Fruit fly (Drosophila melanogaster) whole organism, embryonic: ENCODE results near the gene CG4218.

Experiments used
- CG10274 ChIP-seq: fragments of 200-800 bp; sonication (Bioruptor generic); optimal IDR thresholded peaks from 3 replicates; lab custom pipeline; 2017; ENCODE audit warnings: missing biosample characterization, mild to moderate bottlenecking, missing genetic modification characterization
- CG11247 ChIP-seq: fragments of 200-800 bp; sonication (Bioruptor generic); IDR thresholded peaks from 2 replicates; pipeline ENCODE4 v1.3.6; 2022; ENCODE audit warnings: missing biosample characterization, missing genetic modification characterization
- CG11560 ChIP-seq: fragments of 200-800 bp; sonication (Bioruptor generic); IDR thresholded peaks from 3 replicates; pipeline ENCODE4 v1.3.6; 2022; ENCODE audit warnings: missing biosample characterization, missing genetic modification characterization
- CG12659 ChIP-seq: fragments of 200-800 bp; sonication (Bioruptor generic); optimal IDR thresholded peaks from 3 replicates; lab custom pipeline; 2017; ENCODE audit warnings: mild to moderate bottlenecking, missing biosample characterization, missing genetic modification reagents, missing genetic modification characterization
- CG13775 ChIP-seq: fragments of 200-800 bp; sonication (Bioruptor generic); optimal IDR thresholded peaks from 3 replicates; lab custom pipeline; 2017; ENCODE audit warnings: missing biosample characterization, mild to moderate bottlenecking, missing genetic modification characterization
- CG14050 ChIP-seq: fragments of 200-800 bp; sonication (Bioruptor generic); IDR thresholded peaks from 3 replicates; pipeline ENCODE4 v1.3.6; 2022; ENCODE audit warnings: missing biosample characterization, missing genetic modification characterization
- CG15514 ChIP-seq: fragments of 200-800 bp; sonication (Bioruptor generic); optimal IDR thresholded peaks from 3 replicates; lab custom pipeline; 2017; ENCODE audit warnings: missing biosample characterization, missing genetic modification characterization, mild to moderate bottlenecking, moderate library complexity, missing genetic modification reagents
- CG16813 ChIP-seq: fragments of 200-800 bp; sonication (Bioruptor generic); IDR thresholded peaks from 3 replicates; pipeline ENCODE4 v1.3.6; 2022; ENCODE audit warnings: missing biosample characterization, missing genetic modification characterization; ENCODE audit not compliant: partially characterized antibody
- CG17328 ChIP-seq: fragments of 200-800 bp; sonication (Bioruptor generic); IDR thresholded peaks from 2 replicates; pipeline ENCODE4 v1.3.6; 2022; ENCODE audit warnings: missing biosample characterization, missing genetic modification characterization
- CG17385 ChIP-seq: fragments of 200-800 bp; sonication (Bioruptor generic); optimal IDR thresholded peaks from 3 replicates; lab custom pipeline; 2018; ENCODE audit warnings: missing biosample characterization, mild to moderate bottlenecking, missing genetic modification characterization
- CG18011 ChIP-seq: fragments of 200-800 bp; sonication (Bioruptor generic); optimal IDR thresholded peaks from 2 replicates; lab custom pipeline; 2017; ENCODE audit warnings: missing biosample characterization, missing genetic modification characterization, mild to moderate bottlenecking, moderate library complexity, missing genotype
- CG30403 ChIP-seq: fragments of 200-800 bp; sonication (Bioruptor generic); optimal IDR thresholded peaks from 3 replicates; lab custom pipeline; 2016; ENCODE audit warnings: missing biosample characterization, missing genetic modification characterization
- CG31388 ChIP-seq: fragments of 200-800 bp; sonication (Bioruptor generic); optimal IDR thresholded peaks from 2 replicates; lab custom pipeline; 2016; ENCODE audit warnings: missing biosample characterization, missing genetic modification characterization
- CG5180 ChIP-seq: fragments of 200-800 bp; sonication (Bioruptor generic); optimal IDR thresholded peaks from 3 replicates; lab custom pipeline; 2017; ENCODE audit warnings: missing biosample characterization, missing genetic modification characterization, mild to moderate bottlenecking, moderate library complexity, missing genetic modification reagents
- CG9437 ChIP-seq: fragments of 200-800 bp; sonication (Bioruptor generic); optimal IDR thresholded peaks from 2 replicates; lab custom pipeline; 2018; ENCODE audit warnings: missing biosample characterization, mild to moderate bottlenecking, missing genetic modification characterization
- CG9727 ChIP-seq: fragments of 200-800 bp; sonication (Bioruptor generic); optimal IDR thresholded peaks from 3 replicates; lab custom pipeline; 2017; ENCODE audit warnings: missing biosample characterization, mild to moderate bottlenecking, missing genetic modification characterization
- Dfd ChIP-seq, 2 experiments: fragments of >200 bp; optimal IDR thresholded peaks; 2 replicates each; lab custom pipeline; 2017; ENCODE audit warnings: missing biosample characterization in 2 of 2, missing genetic modification characterization in 2 of 2
- Drgx ChIP-seq: fragments of 200-800 bp; sonication (Bioruptor generic); IDR thresholded peaks from 2 replicates; pipeline ENCODE4 v1.3.6; 2022; ENCODE audit warnings: missing biosample characterization, missing genetic modification characterization
- Ets97D ChIP-seq: fragments of 200-800 bp; sonication (Bioruptor generic); optimal IDR thresholded peaks from 3 replicates; lab custom pipeline; 2016; ENCODE audit warnings: missing biosample characterization, missing genetic modification characterization
- Gug ChIP-seq: fragments of 200-800 bp; sonication (Bioruptor generic); IDR thresholded peaks from 4 replicates; pipeline ENCODE4 v1.3.6; 2022; ENCODE audit warnings: missing biosample characterization, missing genetic modification characterization
- Hey ChIP-seq: fragments of 200-800 bp; sonication (Bioruptor generic); optimal IDR thresholded peaks from 3 replicates; lab custom pipeline; 2018; ENCODE audit warnings: missing biosample characterization, mild to moderate bottlenecking, missing genetic modification characterization
- HmgZ ChIP-seq: fragments of 200-800 bp; sonication (Bioruptor generic); optimal IDR thresholded peaks from 2 replicates; lab custom pipeline; 2018; ENCODE audit warnings: missing biosample characterization, mild to moderate bottlenecking, missing genetic modification characterization
- Hr51 ChIP-seq, 2 experiments: fragments of 200-800 bp; sonication (Bioruptor generic); optimal IDR thresholded peaks; 2 replicates in 1 of 2; 3 replicates in 1 of 2; lab custom pipeline; 2016 to 2018; ENCODE audit warnings: missing biosample characterization in 2 of 2, missing genetic modification characterization in 2 of 2, mild to moderate bottlenecking in 1 of 2, moderate library complexity in 1 of 2
- Lim3 ChIP-seq: fragments of 200-800 bp; sonication (Bioruptor generic); IDR thresholded peaks from 2 replicates; pipeline ENCODE4 v1.3.6; 2022; ENCODE audit warnings: missing biosample characterization, missing genetic modification characterization
- Lpt ChIP-seq: fragments of >200 bp; optimal IDR thresholded peaks from 2 replicates; lab custom pipeline; 2018; ENCODE audit warnings: missing biosample characterization, missing genetic modification characterization
- Opbp ChIP-seq: fragments of 200-800 bp; sonication (Bioruptor generic); IDR thresholded peaks from 3 replicates; pipeline ENCODE4 v1.3.6; 2022; ENCODE audit warnings: missing biosample characterization, missing genetic modification characterization; ENCODE audit not compliant: partially characterized antibody
- Ptx1 ChIP-seq: fragments of 200-800 bp; sonication (Bioruptor generic); IDR thresholded peaks from 2 replicates; pipeline ENCODE4 v1.3.6; 2022; ENCODE audit warnings: missing biosample characterization, missing genetic modification characterization
- Side ChIP-seq: fragments of 200-800 bp; sonication (Bioruptor generic); optimal IDR thresholded peaks from 2 replicates; lab custom pipeline; 2016; ENCODE audit warnings: missing biosample characterization, missing genetic modification characterization
- Sox100B ChIP-seq: fragments of 200-800 bp; sonication (Bioruptor generic); optimal IDR thresholded peaks from 3 replicates; lab custom pipeline; 2018; ENCODE audit warnings: missing biosample characterization, mild to moderate bottlenecking, missing genetic modification characterization
- Spps ChIP-seq: fragments of 200-800 bp; sonication (Bioruptor generic); optimal IDR thresholded peaks from 2 replicates; lab custom pipeline; 2018; ENCODE audit warnings: missing biosample characterization, mild to moderate bottlenecking, missing genetic modification characterization
- Sry-β ChIP-seq: fragments of 200-800 bp; sonication (Bioruptor generic); optimal IDR thresholded peaks from 2 replicates; lab custom pipeline; 2018; ENCODE audit warnings: missing biosample characterization, mild to moderate bottlenecking, missing genetic modification characterization, moderate library complexity
- ap ChIP-seq: fragments of 200-800 bp; sonication (Bioruptor generic); IDR thresholded peaks from 2 replicates; pipeline ENCODE4 v1.3.6; 2022; ENCODE audit warnings: missing biosample characterization, missing genetic modification characterization
- cad ChIP-seq: fragments of >200 bp; optimal IDR thresholded peaks from 2 replicates; lab custom pipeline; 2017; ENCODE audit warnings: missing biosample characterization, missing genetic modification characterization
- dmrt11E ChIP-seq: fragments of 200-800 bp; sonication (Bioruptor generic); optimal IDR thresholded peaks from 3 replicates; lab custom pipeline; 2018; ENCODE audit warnings: missing biosample characterization, mild to moderate bottlenecking, missing genetic modification characterization, moderate library complexity
- ems ChIP-seq: fragments of 200-800 bp; sonication (Bioruptor generic); optimal IDR thresholded peaks from 3 replicates; lab custom pipeline; 2016; ENCODE audit warnings: missing biosample characterization, missing genetic modification characterization
- ftz-f1 ChIP-seq: fragments of 200-800 bp; sonication (Bioruptor generic); optimal IDR thresholded peaks from 2 replicates; lab custom pipeline; 2016; ENCODE audit warnings: missing biosample characterization, missing genetic modification characterization
- grau ChIP-seq: fragments of 200-800 bp; optimal IDR thresholded peaks from 3 replicates; lab custom pipeline; 2019; ENCODE audit warnings: missing biosample characterization, mild to moderate bottlenecking, missing genetic modification characterization, moderate library complexity
- ham ChIP-seq: fragments of 200-800 bp; sonication (Bioruptor generic); IDR thresholded peaks from 2 replicates; pipeline ENCODE4 v1.3.6; 2022; ENCODE audit warnings: missing biosample characterization, missing genetic modification characterization
- lilli ChIP-seq: fragments of 200-800 bp; sonication (Bioruptor generic); optimal IDR thresholded peaks from 3 replicates; lab custom pipeline; 2016; ENCODE audit warnings: missing biosample characterization, missing genetic modification characterization
- mam ChIP-seq: fragments of 200-800 bp; sonication (Bioruptor generic); optimal IDR thresholded peaks from 3 replicates; lab custom pipeline; 2016; ENCODE audit warnings: missing biosample characterization, missing genetic modification characterization
- nerfin-1 ChIP-seq: fragments of 200-800 bp; sonication (Bioruptor generic); optimal IDR thresholded peaks from 3 replicates; lab custom pipeline; 2019; ENCODE audit warnings: missing biosample characterization, mild to moderate bottlenecking, missing genetic modification characterization, moderate library complexity
- nerfin-2 ChIP-seq: fragments of 200-800 bp; sonication (Bioruptor generic); IDR thresholded peaks from 2 replicates; pipeline ENCODE4 v1.3.6; 2022; ENCODE audit warnings: missing biosample characterization, missing genetic modification characterization; ENCODE audit not compliant: partially characterized antibody
- nom ChIP-seq: fragments of 200-800 bp; sonication (Bioruptor generic); optimal IDR thresholded peaks from 2 replicates; lab custom pipeline; 2017; ENCODE audit warnings: missing biosample characterization, missing genetic modification characterization, mild to moderate bottlenecking, moderate library complexity, missing genetic modification reagents
- pzg ChIP-seq: fragments of 200-800 bp; sonication (Bioruptor generic); optimal IDR thresholded peaks from 3 replicates; lab custom pipeline; 2018; ENCODE audit warnings: missing biosample characterization, mild to moderate bottlenecking, missing genetic modification characterization, moderate library complexity
- slbo ChIP-seq: fragments of 200-800 bp; sonication (Bioruptor generic); IDR thresholded peaks from 2 replicates; pipeline ENCODE4 v1.3.6; 2022; ENCODE audit warnings: missing biosample characterization, missing genetic modification characterization
- sna ChIP-seq: fragments of 200-800 bp; sonication (Bioruptor generic); IDR thresholded peaks from 2 replicates; pipeline ENCODE4 v1.3.6; 2022; ENCODE audit warnings: missing biosample characterization, missing genetic modification characterization; ENCODE audit not compliant: partially characterized antibody
- sug ChIP-seq: fragments of 200-800 bp; optimal IDR thresholded peaks from 2 replicates; lab custom pipeline; 2019; ENCODE audit warnings: missing biosample characterization, mild to moderate bottlenecking, missing genetic modification characterization, moderate library complexity
- tx ChIP-seq: fragments of 200-800 bp; sonication (Bioruptor generic); optimal IDR thresholded peaks from 2 replicates; lab custom pipeline; 2016; ENCODE audit warnings: missing biosample characterization, missing genetic modification characterization
- vvl ChIP-seq: fragments of 200-800 bp; sonication (Bioruptor generic); IDR thresholded peaks from 2 replicates; pipeline ENCODE4 v1.3.6; 2022; ENCODE audit warnings: missing biosample characterization, missing genetic modification characterization

CG4218 gene

dm6 chr2L:14533419-14534253 is 15.3 kb downstream of the CG4218 start (continued):
- no peak for TF ChIP-seq Dfd (GFP tag; optimal IDR thresholded peaks at IDR 0.05; lab: Kevin White, UChicago)
- TF ChIP-seq CG11560 = no peak
- no peak for TF ChIP-seq CG12659 (GFP tag; lab: Kevin White, UChicago)
- TF ChIP-seq lilli = no peak
- TF ChIP-seq grau (tag; lab: Kevin White, UChicago) = peak; percentile 7
- no peak for TF ChIP-seq vvl (GFP tag; lab: Robert Waterston, UW)
- no peak for TF ChIP-seq nerfin-2 (GFP tag; lab: Robert Waterston, UW)
- TF ChIP-seq Sox100B (GFP tag; lab: Kevin White, UChicago) = peak; percentile 1
- TF ChIP-seq Opbp (GFP tag; lab: Robert Waterston, UW) = no peak
- TF ChIP-seq CG13775 = no peak
- no peak for TF ChIP-seq Side
- no peak for TF ChIP-seq CG9727 (GFP tag; lab: Kevin White, UChicago)
- TF ChIP-seq Gug (GFP tag; lab: Robert Waterston, UW) = no peak
- no peak for TF ChIP-seq ap
- TF ChIP-seq sug (tag; lab: Kevin White, UChicago) = peak; percentile 65
- TF ChIP-seq Hey (tag; lab: Kevin White, UChicago) = peak; percentile 55
- no peak for TF ChIP-seq Spps
- peak; percentile 88 for TF ChIP-seq CG10274
- TF ChIP-seq slbo = no peak
- no peak for TF ChIP-seq cad (GFP tag; lab: Kevin White, UChicago)
- no peak for TF ChIP-seq mam (GFP tag; lab: Kevin White, UChicago)
- TF ChIP-seq Sry-β (GFP tag; lab: Kevin White, UChicago) = no peak
- TF ChIP-seq CG31388 (GFP tag; lab: Kevin White, UChicago) = no peak
- TF ChIP-seq CG15514 = no peak
- TF ChIP-seq sna = no peak
- no peak for TF ChIP-seq Ptx1 (GFP tag; lab: Robert Waterston, UW)
- no peak for TF ChIP-seq ham
- TF ChIP-seq tx (GFP tag; lab: Kevin White, UChicago) = no peak
- no peak for TF ChIP-seq CG18011
- no peak for TF ChIP-seq CG16813 (GFP tag; lab: Robert Waterston, UW)
- no peak for TF ChIP-seq nom (GFP tag; lab: Kevin White, UChicago)
- no peak for TF ChIP-seq CG14050
- TF ChIP-seq HmgZ (tag; lab: Kevin White, UChicago) = no peak
- TF ChIP-seq CG17385 (GFP tag; lab: Kevin White, UChicago) = no peak
- TF ChIP-seq nerfin-1 (tag; lab: Kevin White, UChicago) = no peak
- TF ChIP-seq CG11247 (GFP tag; lab: Robert Waterston, UW) = no peak
- no peak for TF ChIP-seq dmrt11E
- TF ChIP-seq pzg (GFP tag; lab: Kevin White, UChicago) = no peak
- TF ChIP-seq ems = no peak
- TF ChIP-seq Lpt (GFP tag; lab: Kevin White, UChicago) = no peak
- TF ChIP-seq Hr51 (GFP tag; optimal IDR thresholded peaks at IDR 0.05; lab: Kevin White, UChicago) = no peak
- TF ChIP-seq CG9437 (GFP tag; lab: Kevin White, UChicago) = no peak
- TF ChIP-seq Drgx (GFP tag; lab: Robert Waterston, UW) = no peak
- no peak for TF ChIP-seq CG17328
- TF ChIP-seq CG5180 (GFP tag; lab: Kevin White, UChicago) = no peak
- TF ChIP-seq Ets97D (GFP tag; lab: Kevin White, UChicago) = no peak
- TF ChIP-seq Lim3 (GFP tag; lab: Robert Waterston, UW) = 0 out of 2 replicates have a peak, but pooled peaks have one; percentile 25
- no peak for TF ChIP-seq ftz-f1 (GFP tag; lab: Kevin White, UChicago)
- TF ChIP-seq CG30403 (GFP tag; lab: Kevin White, UChicago) = no peak
